Fruit fly (Drosophila melanogaster): ENCODE measurements around the gene UGP.

DNA sequence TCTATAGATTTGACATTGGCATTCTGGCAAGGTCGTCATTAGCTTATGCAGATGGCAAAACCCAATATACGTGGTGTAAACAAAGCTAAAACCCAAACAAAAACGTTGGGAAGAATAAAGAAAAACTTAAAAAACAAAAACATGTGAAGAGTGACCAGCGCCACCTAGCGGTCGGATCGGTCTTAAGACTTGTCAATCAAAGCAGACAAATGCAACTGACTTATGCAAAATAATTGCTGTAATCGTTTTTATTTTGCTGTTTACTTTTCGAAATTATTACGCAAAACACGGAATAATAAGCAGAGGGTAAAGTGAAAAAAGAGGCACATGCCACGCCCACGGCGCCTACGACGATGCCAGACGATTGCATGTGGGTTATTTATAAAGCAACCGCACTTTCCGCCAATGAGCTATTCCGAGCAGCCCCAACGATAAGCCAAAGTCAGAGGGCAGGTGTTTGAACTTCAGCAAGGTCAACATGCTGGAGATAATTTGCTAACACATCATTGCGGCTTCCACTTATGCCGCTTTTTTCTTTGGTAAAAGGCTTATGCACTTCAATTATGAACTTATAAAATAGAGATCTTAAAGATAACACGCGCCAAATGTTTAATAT lies 2.5 kb downstream of the UGP start:
- TF ChIP-seq h (optimal IDR thresholded peaks at IDR 0.05) (no peak), psq (optimal IDR thresholded peaks at IDR 0.05) (no peak), ttk (optimal IDR thresholded peaks at IDR 0.05) (no peak), insv (optimal IDR thresholded peaks at IDR 0.05) (no peak), Sin3A (optimal IDR thresholded peaks at IDR 0.05) (no peak)

All from Kc167 (cell line).